Worm (Caenorhabditis elegans) whole organism, mixed stage, embryonic: ENCODE measurements around the gene Y48C3A.20.
A peak's percentile ranks its signal among the peaks of the same experiment; 100 is the strongest.

Source experiments
- M03D4.4 ChIP-seq: sonication (generic microtip); optimal IDR thresholded peaks from 2 replicates; lab custom pipeline; 2017; ENCODE audit warnings: mild to moderate bottlenecking, missing genetic modification characterization, missing compliant biosample characterization
- bed-3 ChIP-seq: fragments of 200-800 bp; sonication (Bioruptor generic); optimal IDR thresholded peaks from 3 replicates; lab custom pipeline; 2018; ENCODE audit warnings: mild to moderate bottlenecking, missing genetic modification characterization, moderate library complexity, missing compliant biosample characterization
- blmp-1 ChIP-seq: fragments of 150-350 bp; optimal IDR thresholded peaks from 2 replicates; lab custom pipeline; 2014; ENCODE audit warnings: missing biosample characterization, missing genetic modification characterization
- ceh-39 ChIP-seq: fragments of 150-350 bp; optimal IDR thresholded peaks from 2 replicates; lab custom pipeline; 2014; ENCODE audit warnings: missing biosample characterization, missing genetic modification characterization
- ceh-43 ChIP-seq: fragments of 200-800 bp; sonication (Bioruptor generic); optimal IDR thresholded peaks from 2 replicates; lab custom pipeline; 2018; ENCODE audit warnings: mild to moderate bottlenecking, missing genetic modification characterization, moderate library complexity, missing compliant biosample characterization
- ceh-83 ChIP-seq: fragments of 200-800 bp; sonication (Bioruptor generic); optimal IDR thresholded peaks from 2 replicates; lab custom pipeline; 2018; ENCODE audit warnings: mild to moderate bottlenecking, missing genetic modification characterization, missing compliant biosample characterization
- ces-1 ChIP-seq: fragments of 150-350 bp; optimal IDR thresholded peaks from 2 replicates; lab custom pipeline; 2014; ENCODE audit warnings: missing biosample characterization, missing genetic modification reagents, missing genetic modification characterization
- cnd-1 ChIP-seq: fragments of 200-800 bp; sonication (Bioruptor generic); optimal IDR thresholded peaks from 2 replicates; lab custom pipeline; 2018; ENCODE audit warnings: mild to moderate bottlenecking, missing genetic modification characterization, missing compliant biosample characterization
- drap-1 ChIP-seq: fragments of 200-800 bp; sonication (Bioruptor generic); optimal IDR thresholded peaks from 3 replicates; lab custom pipeline; 2018; ENCODE audit warnings: mild to moderate bottlenecking, missing genetic modification characterization, missing compliant biosample characterization
- elt-1 ChIP-seq: sonication (generic microtip); optimal IDR thresholded peaks from 2 replicates; lab custom pipeline; 2017; ENCODE audit warnings: missing genetic modification characterization, mild to moderate bottlenecking, missing compliant biosample characterization, antibody characterized with exemption, moderate library complexity, borderline replicate concordance; ENCODE audit not compliant: insufficient read depth
- elt-3 ChIP-seq: fragments of 150-350 bp; optimal IDR thresholded peaks from 2 replicates; lab custom pipeline; 2014; ENCODE audit warnings: missing biosample characterization, missing genetic modification characterization
- flh-1 ChIP-seq: fragments of 200-800 bp; sonication (Bioruptor generic); optimal IDR thresholded peaks from 2 replicates; lab custom pipeline; 2018; ENCODE audit warnings: mild to moderate bottlenecking, missing genetic modification characterization, moderate library complexity, missing compliant biosample characterization
- ham-2 ChIP-seq: fragments of 200-800 bp; sonication (Bioruptor generic); optimal IDR thresholded peaks from 2 replicates; lab custom pipeline; 2018; ENCODE audit warnings: mild to moderate bottlenecking, missing genetic modification characterization, missing compliant biosample characterization
- hlh-1 ChIP-seq: fragments of 150-350 bp; optimal IDR thresholded peaks from 2 replicates; lab custom pipeline; 2014; ENCODE audit warnings: missing biosample characterization, missing genetic modification reagents, missing genetic modification characterization
- lin-13 ChIP-seq: fragments of 150-350 bp; optimal IDR thresholded peaks from 2 replicates; lab custom pipeline; 2014; ENCODE audit warnings: missing biosample characterization, missing genetic modification characterization
- lin-32 ChIP-seq: fragments of 200-800 bp; sonication (Bioruptor generic); optimal IDR thresholded peaks from 2 replicates; lab custom pipeline; 2018; ENCODE audit warnings: mild to moderate bottlenecking, missing genetic modification characterization, missing compliant biosample characterization
- lsy-2 ChIP-seq: fragments of 150-350 bp; optimal IDR thresholded peaks from 2 replicates; lab custom pipeline; 2014; ENCODE audit warnings: missing biosample characterization, missing genetic modification characterization
- mab-5 ChIP-seq: fragments of 150-350 bp; optimal IDR thresholded peaks from 2 replicates; lab custom pipeline; 2014; ENCODE audit warnings: missing biosample characterization, missing genetic modification characterization
- mep-1 ChIP-seq: fragments of 150-350 bp; optimal IDR thresholded peaks from 2 replicates; lab custom pipeline; 2017; ENCODE audit warnings: missing biosample characterization, missing genetic modification reagents, missing genetic modification characterization, inconsistent platforms
- mls-2 ChIP-seq: sonication (generic microtip); optimal IDR thresholded peaks from 2 replicates; lab custom pipeline; 2016; ENCODE audit warnings: mild to moderate bottlenecking, missing genetic modification characterization, moderate library complexity, missing compliant biosample characterization
- nhr-12 ChIP-seq: fragments of 150-350 bp; optimal IDR thresholded peaks from 2 replicates; lab custom pipeline; 2014; ENCODE audit warnings: missing biosample characterization, missing genetic modification characterization
- nhr-2 ChIP-seq: fragments of 150-350 bp; optimal IDR thresholded peaks from 2 replicates; lab custom pipeline; 2014; ENCODE audit warnings: missing biosample characterization, missing genetic modification characterization
- nhr-237 ChIP-seq: fragments of 150-350 bp; optimal IDR thresholded peaks from 2 replicates; lab custom pipeline; 2014; ENCODE audit warnings: missing biosample characterization, missing genetic modification characterization
- nhr-28 ChIP-seq: fragments of 150-350 bp; optimal IDR thresholded peaks from 2 replicates; lab custom pipeline; 2014; ENCODE audit warnings: missing biosample characterization, missing genetic modification characterization
- nhr-76 ChIP-seq: sonication (generic microtip); optimal IDR thresholded peaks from 2 replicates; lab custom pipeline; 2017; ENCODE audit warnings: missing biosample characterization, missing genetic modification characterization
- pha-4 ChIP-seq: fragments of 150-350 bp; optimal IDR thresholded peaks from 2 replicates; lab custom pipeline; 2018; ENCODE audit warnings: missing biosample characterization, missing genetic modification reagents, missing genetic modification characterization
- sem-2 ChIP-seq: fragments of 200-800 bp; sonication (Bioruptor generic); optimal IDR thresholded peaks from 2 replicates; lab custom pipeline; 2018; ENCODE audit warnings: mild to moderate bottlenecking, missing genetic modification characterization, missing compliant biosample characterization
- snpc-4 ChIP-seq: fragments of 150-350 bp; optimal IDR thresholded peaks from 2 replicates; lab custom pipeline; 2014; ENCODE audit warnings: missing biosample characterization, missing genetic modification characterization
- sptf-1 ChIP-seq: sonication (generic microtip); optimal IDR thresholded peaks from 2 replicates; lab custom pipeline; 2017; ENCODE audit warnings: mild to moderate bottlenecking, missing genetic modification characterization, moderate library complexity, missing compliant biosample characterization
- tbx-8 ChIP-seq: fragments of 200-800 bp; sonication (Bioruptor generic); optimal IDR thresholded peaks from 2 replicates; lab custom pipeline; 2018; ENCODE audit warnings: mild to moderate bottlenecking, missing genetic modification characterization, moderate library complexity, missing compliant biosample characterization
- unc-120 ChIP-seq: sonication (generic microtip); optimal IDR thresholded peaks from 2 replicates; lab custom pipeline; 2017; ENCODE audit warnings: missing genetic modification characterization, missing compliant biosample characterization; ENCODE audit not compliant: poor library complexity, severe bottlenecking
- unc-39 ChIP-seq: fragments of 150-350 bp; optimal IDR thresholded peaks from 2 replicates; lab custom pipeline; 2014; ENCODE audit warnings: missing biosample characterization, missing genetic modification characterization
- unc-62 ChIP-seq: fragments of 150-350 bp; optimal IDR thresholded peaks from 2 replicates; lab custom pipeline; 2014; ENCODE audit warnings: missing biosample characterization, missing genetic modification reagents, missing genetic modification characterization
- zip-8 ChIP-seq: fragments of 150-350 bp; optimal IDR thresholded peaks from 2 replicates; lab custom pipeline; 2014; ENCODE audit warnings: missing biosample characterization, missing genetic modification characterization
- ztf-11 ChIP-seq: fragments of 150-350 bp; optimal IDR thresholded peaks from 2 replicates; lab custom pipeline; 2014; ENCODE audit warnings: missing biosample characterization, missing genetic modification characterization

Y48C3A.20 gene

ce11 chrII:13369231-13369630 lies at the start of gene Y48C3A.20:
TSS of gene Y48C3A.20 (plus strand) at chrII:13369607.
- TF ChIP-seq ztf-11, result no peak
- no peak for TF ChIP-seq ceh-83 (GFP tag; lab: Kevin White, UChicago)
- no peak for TF ChIP-seq blmp-1 (tag; lab: Kevin White, UChicago)
- no peak for TF ChIP-seq unc-62 (GFP tag; lab: Kevin White, UChicago)
- TF ChIP-seq ces-1 (GFP tag; lab: Kevin White, UChicago), result peak; percentile 83
- TF ChIP-seq nhr-12 (tag; lab: Kevin White, UChicago), result no peak
- no peak for TF ChIP-seq flh-1 (GFP tag; lab: Kevin White, UChicago)
- TF ChIP-seq elt-3, result no peak
- peak; percentile 73 for TF ChIP-seq lin-13 (tag; lab: Kevin White, UChicago)
- TF ChIP-seq sem-2, result no peak
- TF ChIP-seq elt-1 (tag; lab: Kevin White, UChicago), result no peak
- no peak for TF ChIP-seq unc-39 (tag; lab: Kevin White, UChicago)
- TF ChIP-seq sptf-1 (tag; lab: Kevin White, UChicago), result peak; percentile 19
- no peak for TF ChIP-seq nhr-28
- no peak for TF ChIP-seq nhr-76 (tag; lab: Kevin White, UChicago)
- TF ChIP-seq cnd-1 (tag; lab: Kevin White, UChicago), result no peak
- TF ChIP-seq ham-2, result no peak
- peak; percentile 42 for TF ChIP-seq lsy-2 (tag; lab: Kevin White, UChicago)
- no peak for TF ChIP-seq drap-1 (GFP tag; lab: Kevin White, UChicago)
- TF ChIP-seq ceh-43 (GFP tag; lab: Kevin White, UChicago), result no peak
- no peak for TF ChIP-seq bed-3 (GFP tag; lab: Kevin White, UChicago)
- peak; percentile 57 for TF ChIP-seq nhr-237 (tag; lab: Kevin White, UChicago)
- no peak for TF ChIP-seq mls-2 (tag; lab: Kevin White, UChicago)
- peak; percentile 52 for TF ChIP-seq mep-1 (tag; lab: Kevin White, UChicago)
- no peak for TF ChIP-seq zip-8 (tag; lab: Kevin White, UChicago)
- TF ChIP-seq mab-5 (tag; lab: Kevin White, UChicago), result no peak
- TF ChIP-seq ceh-39 (tag; lab: Kevin White, UChicago), result peak; percentile 16
- no peak for TF ChIP-seq nhr-2
- no peak for TF ChIP-seq hlh-1
- no peak for TF ChIP-seq tbx-8
- TF ChIP-seq M03D4.4 (tag; lab: Kevin White, UChicago), result no peak
- no peak for TF ChIP-seq snpc-4
- peak; percentile 71 for TF ChIP-seq pha-4 (tag; lab: Kevin White, UChicago)
- no peak for TF ChIP-seq lin-32 (GFP tag; lab: Kevin White, UChicago)
- TF ChIP-seq unc-120, result no peak

ce11 chrII:13320811-13321210 lies 48.6 kb upstream of the Y48C3A.20 start, which contains the start of gene mac-1:
TSS of gene mac-1 (minus strand) at chrII:13320911.
- TF ChIP-seq sptf-1 (tag; lab: Kevin White, UChicago), result no peak
- no peak for TF ChIP-seq lin-13 (tag; lab: Kevin White, UChicago)
- TF ChIP-seq drap-1 (GFP tag; lab: Kevin White, UChicago), result no peak
- TF ChIP-seq ces-1 (GFP tag; lab: Kevin White, UChicago), result no peak
- TF ChIP-seq nhr-237 (tag; lab: Kevin White, UChicago), result no peak
- no peak for TF ChIP-seq nhr-12 (tag; lab: Kevin White, UChicago)
- no peak for TF ChIP-seq snpc-4
- TF ChIP-seq nhr-28, result no peak
- TF ChIP-seq unc-39 (tag; lab: Kevin White, UChicago), result no peak
- TF ChIP-seq mep-1 (tag; lab: Kevin White, UChicago), result no peak
- TF ChIP-seq nhr-76 (tag; lab: Kevin White, UChicago), result no peak
- no peak for TF ChIP-seq mab-5 (tag; lab: Kevin White, UChicago)
- TF ChIP-seq lsy-2 (tag; lab: Kevin White, UChicago), result no peak
- TF ChIP-seq pha-4 (tag; lab: Kevin White, UChicago), result no peak
- no peak for TF ChIP-seq ceh-43 (GFP tag; lab: Kevin White, UChicago)
- TF ChIP-seq, all 35 proteins: peak for 0

- no peak for TF ChIP-seq ceh-83 (GFP tag; lab: Kevin White, UChicago)
- no peak for TF ChIP-seq elt-3
- no peak for TF ChIP-seq snpc-4
- TF ChIP-seq nhr-76 (tag; lab: Kevin White, UChicago), result no peak
- TF ChIP-seq mep-1 (tag; lab: Kevin White, UChicago), result no peak
- no peak for TF ChIP-seq nhr-237 (tag; lab: Kevin White, UChicago)
- no peak for TF ChIP-seq lsy-2 (tag; lab: Kevin White, UChicago)
- TF ChIP-seq sptf-1 (tag; lab: Kevin White, UChicago), result no peak
- TF ChIP-seq ztf-11, result no peak
- no peak for TF ChIP-seq sem-2
- TF ChIP-seq cnd-1 (tag; lab: Kevin White, UChicago), result no peak
- TF ChIP-seq, all 35 proteins: peak for 0
Measured at ce11 chrII:13321235-13321634, 48.2 kb upstream of the Y48C3A.20 start.
